Fruit fly (Drosophila melanogaster) whole organism, wandering third instar larva: ENCODE measurements around the gene HisCl1.
A peak's percentile ranks its signal among the peaks of the same experiment; 100 is the strongest.

Experiments used
- CG32264 ChIP-seq: fragments of 200-800 bp; sonication (Bioruptor generic); optimal IDR thresholded peaks from 2 replicates; lab custom pipeline; 2016; ENCODE audit warnings: missing biosample characterization, missing genetic modification characterization
- CG9705 ChIP-seq: fragments of 200-800 bp; sonication (Bioruptor generic); optimal IDR thresholded peaks from 2 replicates; lab custom pipeline; 2018; ENCODE audit warnings: missing biosample characterization, mild to moderate bottlenecking, missing genetic modification characterization
- CrebA ChIP-seq: fragments of 200-800 bp; sonication (Bioruptor generic); optimal IDR thresholded peaks from 2 replicates; lab custom pipeline; 2016; ENCODE audit warnings: missing biosample characterization, mild to moderate bottlenecking, missing genetic modification characterization, borderline replicate concordance
- Dif ChIP-seq: fragments of 200-275, 200-300 bp; sonication (Bioruptor generic); optimal IDR thresholded peaks from 2 replicates; lab custom pipeline; 2018; ENCODE audit warnings: missing biosample characterization, missing genetic modification characterization; ENCODE audit not compliant: partially characterized antibody
- GATAd ChIP-seq: sonication (Bioruptor generic); optimal IDR thresholded peaks from 2 replicates; lab custom pipeline; 2016; ENCODE audit warnings: missing biosample characterization, missing genetic modification characterization
- HLH106 ChIP-seq: fragments of 200-800 bp; optimal IDR thresholded peaks from 3 replicates; lab custom pipeline; 2019; ENCODE audit warnings: missing biosample characterization, mild to moderate bottlenecking, missing genetic modification characterization, moderate library complexity
- Hnf4 ChIP-seq: fragments of 200-800 bp; sonication (Bioruptor generic); optimal IDR thresholded peaks from 2 replicates; lab custom pipeline; 2016; ENCODE audit warnings: missing biosample characterization, mild to moderate bottlenecking, missing genetic modification characterization
- Hr78 ChIP-seq: fragments of >200 bp; optimal IDR thresholded peaks from 2 replicates; lab custom pipeline; 2017; ENCODE audit warnings: missing biosample characterization, missing genetic modification characterization
- Hr83 ChIP-seq: fragments of 200-300 bp; sonication (Bioruptor generic); optimal IDR thresholded peaks from 2 replicates; lab custom pipeline; 2016; ENCODE audit warnings: missing biosample characterization, mild to moderate bottlenecking, missing genetic modification characterization, moderate library complexity; ENCODE audit not compliant: poor library complexity, severe bottlenecking
- Jra ChIP-seq: sonication (Bioruptor generic); optimal IDR thresholded peaks from 2 replicates; lab custom pipeline; 2016; ENCODE audit warnings: missing biosample characterization, missing genetic modification characterization
- Myc ChIP-seq: fragments of >200 bp; optimal IDR thresholded peaks from 2 replicates; lab custom pipeline; 2017
- OdsH ChIP-seq: fragments of 200-800 bp; sonication (Bioruptor generic); optimal IDR thresholded peaks from 2 replicates; lab custom pipeline; 2016; ENCODE audit warnings: missing biosample characterization, mild to moderate bottlenecking, missing genetic modification characterization
- Rel ChIP-seq, 2 experiments: fragments of 200-800 bp; sonication (Bioruptor generic) in 1 of 2; optimal IDR thresholded peaks; 2 replicates in 1 of 2; 3 replicates in 1 of 2; lab custom pipeline; 2016 to 2019; ENCODE audit warnings: mild to moderate bottlenecking in 2 of 2, missing biosample characterization in 2 of 2, missing genetic modification characterization in 2 of 2, moderate library complexity in 1 of 2
- Sp1 ChIP-seq: fragments of 200-800 bp; sonication (Bioruptor generic); optimal IDR thresholded peaks from 3 replicates; lab custom pipeline; 2019; ENCODE audit warnings: missing biosample characterization, mild to moderate bottlenecking, missing genetic modification characterization, moderate library complexity
- Vsx2 ChIP-seq: fragments of 200-300, 225-300 bp; sonication (Bioruptor generic); optimal IDR thresholded peaks from 2 replicates; lab custom pipeline; 2018; ENCODE audit warnings: missing biosample characterization, missing genetic modification characterization; ENCODE audit not compliant: partially characterized antibody
- br ChIP-seq: fragments of 200-800 bp; sonication (Bioruptor generic); optimal IDR thresholded peaks from 2 replicates; lab custom pipeline; 2016; ENCODE audit warnings: missing biosample characterization, missing genetic modification characterization
- brk ChIP-seq: fragments of 200-800 bp; sonication (Bioruptor generic); optimal IDR thresholded peaks from 2 replicates; lab custom pipeline; 2016; ENCODE audit warnings: missing biosample characterization, mild to moderate bottlenecking, missing genetic modification characterization
- dl ChIP-seq, 2 experiments: fragments of 175-275, 200-275 bp in 1 of 2; fragments of 200-275 bp in 1 of 2; sonication (Bioruptor generic); optimal IDR thresholded peaks; lab custom pipeline; 2018; ENCODE audit warnings: mild to moderate bottlenecking in 2 of 2, missing biosample characterization in 2 of 2, missing genetic modification characterization in 2 of 2, moderate library complexity in 2 of 2; ENCODE audit not compliant: partially characterized antibody in 2 of 2, insufficient read depth in 1 of 2
- dmrt93B ChIP-seq: fragments of 200-800 bp; sonication (Bioruptor generic); optimal IDR thresholded peaks from 2 replicates; lab custom pipeline; 2018; ENCODE audit warnings: missing biosample characterization, mild to moderate bottlenecking, missing genetic modification characterization
- dsf ChIP-seq: sonication (Bioruptor generic); optimal IDR thresholded peaks from 2 replicates; lab custom pipeline; 2016; ENCODE audit warnings: missing biosample characterization, missing genetic modification characterization, borderline replicate concordance
- foxo ChIP-seq, 2 experiments: fragments of 200-800 bp; sonication (Bioruptor generic); optimal IDR thresholded peaks; 2 replicates in 1 of 2; 3 replicates in 1 of 2; lab custom pipeline; 2016 to 2017; ENCODE audit warnings: missing biosample characterization in 2 of 2, missing genetic modification characterization in 2 of 2
- fru ChIP-seq: fragments of 200-800 bp; sonication (Bioruptor generic); optimal IDR thresholded peaks from 3 replicates; lab custom pipeline; 2016; ENCODE audit warnings: missing biosample characterization, mild to moderate bottlenecking, missing genetic modification characterization
- h ChIP-seq: fragments of 200-800 bp; sonication (Bioruptor generic); optimal IDR thresholded peaks from 3 replicates; lab custom pipeline; 2016; ENCODE audit warnings: missing biosample characterization, mild to moderate bottlenecking, missing genetic modification characterization
- jim ChIP-seq: fragments of 175-275, 200-325 bp; sonication (Bioruptor generic); optimal IDR thresholded peaks from 2 replicates; lab custom pipeline; 2016; ENCODE audit warnings: missing biosample characterization, mild to moderate bottlenecking, missing genetic modification characterization
- lola ChIP-seq: fragments of >200 bp; optimal IDR thresholded peaks from 2 replicates; lab custom pipeline; 2017; ENCODE audit warnings: missing biosample characterization, missing genetic modification characterization
- psq ChIP-seq: fragments of 200-800 bp; sonication (Bioruptor generic); optimal IDR thresholded peaks from 3 replicates; lab custom pipeline; 2017; ENCODE audit warnings: missing biosample characterization, mild to moderate bottlenecking, missing genetic modification characterization, moderate library complexity
- rgr ChIP-seq: fragments of 200-800 bp; sonication (Bioruptor generic); optimal IDR thresholded peaks from 3 replicates; lab custom pipeline; 2016; ENCODE audit warnings: missing biosample characterization, mild to moderate bottlenecking, missing genetic modification characterization
- sage ChIP-seq: fragments of 200-800 bp; sonication (Bioruptor generic); optimal IDR thresholded peaks from 2 replicates; lab custom pipeline; 2016; ENCODE audit warnings: missing biosample characterization, mild to moderate bottlenecking, missing genetic modification characterization
- sv ChIP-seq: fragments of 200-800 bp; sonication (Bioruptor generic); optimal IDR thresholded peaks from 3 replicates; lab custom pipeline; 2016; ENCODE audit warnings: missing biosample characterization, missing genetic modification characterization
- tai ChIP-seq: sonication (Bioruptor generic); optimal IDR thresholded peaks from 2 replicates; lab custom pipeline; 2016; ENCODE audit warnings: missing biosample characterization, missing genetic modification characterization
- woc ChIP-seq: sonication (Bioruptor generic); optimal IDR thresholded peaks from 2 replicates; lab custom pipeline; 2016; ENCODE audit warnings: missing biosample characterization, mild to moderate bottlenecking, missing genetic modification characterization

The HisCl1 gene

DNA sequence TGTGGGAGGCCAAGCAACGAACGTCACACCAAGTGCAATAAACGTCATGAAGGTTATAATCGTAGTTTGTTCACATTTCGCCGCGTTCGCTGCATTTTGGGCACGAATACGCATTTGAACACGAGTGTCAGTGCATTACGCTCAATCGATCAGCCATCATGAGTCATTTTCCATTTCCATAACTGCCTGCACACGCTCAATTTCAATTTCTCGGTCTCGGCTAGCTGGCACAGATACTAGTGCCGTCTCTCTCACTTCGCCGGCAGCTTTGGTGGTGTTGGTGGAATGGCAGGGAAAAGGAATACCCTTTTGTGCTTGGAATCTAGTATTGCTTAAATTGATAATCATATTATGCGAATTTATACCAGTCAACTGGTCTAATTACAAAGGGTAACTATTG lies 25.3 kb upstream of the HisCl1 start:
- TF ChIP-seq rgr (GFP tag; lab: Kevin White, UChicago) (peak; percentile 85), Rel (GFP tag; optimal IDR thresholded peaks at IDR 0.05; lab: Kevin White, UChicago) (no peak), Rel (tag; optimal IDR thresholded peaks at IDR 0.05; lab: Kevin White, UChicago) (peak; percentile 36), Sp1 (GFP tag; lab: Kevin White, UChicago) (no peak)

DNA sequence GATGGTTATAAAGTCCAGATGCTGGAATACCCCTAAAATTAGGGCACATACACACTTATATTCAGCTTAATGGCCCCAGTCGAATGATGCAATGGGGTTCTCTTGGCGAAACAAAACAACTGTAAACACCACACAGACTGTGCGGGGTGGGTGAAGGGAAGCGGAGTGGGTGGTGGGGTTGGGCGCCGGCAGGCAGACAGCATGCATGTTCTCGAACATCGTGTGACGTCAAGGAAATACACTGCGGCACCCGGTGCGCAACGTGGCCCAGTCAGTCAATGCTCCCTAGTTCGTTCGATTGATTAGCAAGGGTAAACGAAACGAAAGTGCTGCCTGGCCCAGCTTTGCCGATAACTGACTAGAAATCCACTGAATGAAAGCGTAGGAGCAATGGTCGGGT lies 24.5 kb upstream of the HisCl1 start:
- no peak for TF ChIP-seq Rel (GFP tag; optimal IDR thresholded peaks at IDR 0.05; lab: Kevin White, UChicago)
- TF ChIP-seq Rel (tag; optimal IDR thresholded peaks at IDR 0.05; lab: Kevin White, UChicago): peak; percentile 29
- TF ChIP-seq dmrt93B (GFP tag; lab: Kevin White, UChicago): no peak

dm6 chr3R:11763494-11764278 lies 23.3 kb upstream of the HisCl1 start:
- TF ChIP-seq Dif (GFP tag; lab: Kevin White, UChicago) (no peak), psq (GFP tag; lab: Kevin White, UChicago) (peak; percentile 26), Rel (GFP tag; optimal IDR thresholded peaks at IDR 0.05; lab: Kevin White, UChicago) (no peak), Rel (tag; optimal IDR thresholded peaks at IDR 0.05; lab: Kevin White, UChicago) (peak; percentile 55)

DNA sequence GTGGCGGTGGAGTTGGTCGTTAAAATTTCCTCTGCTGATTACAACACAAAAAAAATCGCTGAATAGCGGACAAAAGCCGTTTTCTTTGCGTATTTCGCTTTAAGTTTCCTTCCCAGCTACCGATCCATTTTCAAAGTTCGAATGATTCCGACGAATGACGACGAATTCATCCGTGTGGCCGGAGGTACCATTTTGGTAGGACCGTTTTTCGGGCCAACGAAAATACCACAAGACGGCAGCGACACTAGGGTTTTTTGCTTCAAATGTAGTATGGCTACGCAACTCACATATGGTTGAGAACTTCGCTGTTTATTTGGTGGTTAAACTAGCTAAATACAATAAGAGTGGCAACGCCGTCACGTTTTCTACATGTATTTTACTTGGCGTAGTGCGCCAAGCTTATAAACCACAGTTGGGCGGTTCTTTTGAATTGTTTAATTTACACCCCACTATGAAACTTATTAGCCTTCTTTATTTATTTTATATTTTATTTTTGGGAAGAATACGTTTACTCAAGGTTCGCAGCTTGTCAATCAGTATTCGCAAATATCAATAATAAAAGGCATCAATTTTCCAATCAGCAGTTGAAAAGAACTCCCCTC lies 22.6 kb upstream of the HisCl1 start, which contains the start of gene Lk6:
Lk6 (minus strand) TSS at position 179 of the 602 bp plus-strand sequence.
- TF ChIP-seq GATAd (no peak), OdsH (GFP tag; lab: Kevin White, UChicago) (peak; percentile 40), sv (GFP tag; lab: Kevin White, UChicago) (no peak), sage (peak; percentile 69), Sp1 (GFP tag; lab: Kevin White, UChicago) (peak; percentile 84), CG9705 (GFP tag; lab: Kevin White, UChicago) (peak; percentile 48), HLH106 (peak; percentile 45), Hr83 (GFP tag; lab: Kevin White, UChicago) (peak; percentile 53), Hr78 (GFP tag; lab: Kevin White, UChicago) (no peak), Myc (lab: Kevin White, UChicago) (peak; percentile 14), brk (GFP tag; lab: Kevin White, UChicago) (peak; percentile 70), Rel (GFP tag; optimal IDR thresholded peaks at IDR 0.05; lab: Kevin White, UChicago) (no peak), Rel (tag; optimal IDR thresholded peaks at IDR 0.05; lab: Kevin White, UChicago) (peak; percentile 65), foxo (GFP tag; optimal IDR thresholded peaks at IDR 0.05; lab: Kevin White, UChicago) (peak in 1 of 2 experiments; percentile 52), lola (GFP tag; lab: Kevin White, UChicago) (no peak), jim (GFP tag; lab: Kevin White, UChicago) (peak; percentile 38), dmrt93B (GFP tag; lab: Kevin White, UChicago) (peak; percentile 23), CrebA (no peak), dsf (GFP tag; lab: Kevin White, UChicago) (no peak), CG32264 (GFP tag; lab: Kevin White, UChicago) (no peak), br (GFP tag; lab: Kevin White, UChicago) (peak; percentile 58), dl (GFP tag; optimal IDR thresholded peaks at IDR 0.05; lab: Kevin White, UChicago; ENCODE audit: insufficient read depth in 1 of 2, partially characterized antibody in 2 of 2) (no peak), psq (GFP tag; lab: Kevin White, UChicago) (peak; percentile 13), Dif (GFP tag; lab: Kevin White, UChicago) (peak; percentile 72), fru (peak; percentile 57), rgr (GFP tag; lab: Kevin White, UChicago) (peak; percentile 50), Jra (GFP tag; lab: Kevin White, UChicago) (peak; percentile 46), h (GFP tag; lab: Kevin White, UChicago) (peak; percentile 58)

DNA sequence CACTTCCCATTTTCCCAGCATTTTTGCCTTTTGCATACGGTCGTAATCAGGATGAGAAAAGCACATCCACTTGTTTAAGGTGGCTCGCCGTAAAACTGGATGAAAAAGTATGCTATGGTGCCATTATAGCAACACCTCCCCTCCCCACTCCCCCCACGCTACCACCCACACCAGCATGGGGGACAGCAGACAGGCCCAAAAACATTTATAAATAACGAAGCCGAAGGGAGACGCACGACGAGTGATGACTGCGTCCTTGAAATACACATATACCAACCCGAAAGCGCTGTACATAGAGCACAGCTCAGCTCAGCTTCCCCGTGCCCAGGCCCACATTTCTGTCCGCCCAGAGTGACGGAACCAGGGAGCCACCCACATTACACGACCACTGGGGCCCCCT lies 16.2 kb upstream of the HisCl1 start:
- TF ChIP-seq Jra (GFP tag; lab: Kevin White, UChicago): no peak
- no peak for TF ChIP-seq foxo (GFP tag; optimal IDR thresholded peaks at IDR 0.05; lab: Kevin White, UChicago)
- TF ChIP-seq sage: no peak
- no peak for TF ChIP-seq brk (GFP tag; lab: Kevin White, UChicago)
- TF ChIP-seq jim (GFP tag; lab: Kevin White, UChicago): no peak
- no peak for TF ChIP-seq Myc (lab: Kevin White, UChicago)
- TF ChIP-seq woc (GFP tag; lab: Kevin White, UChicago): no peak
- no peak for TF ChIP-seq Hnf4
- no peak for TF ChIP-seq dsf (GFP tag; lab: Kevin White, UChicago)
- TF ChIP-seq Rel (GFP tag; optimal IDR thresholded peaks at IDR 0.05; lab: Kevin White, UChicago): no peak
- TF ChIP-seq Rel (tag; optimal IDR thresholded peaks at IDR 0.05; lab: Kevin White, UChicago): no peak
- TF ChIP-seq Hr78 (GFP tag; lab: Kevin White, UChicago): no peak
- no peak for TF ChIP-seq tai (GFP tag; lab: Kevin White, UChicago)
- no peak for TF ChIP-seq Vsx2 (GFP tag; lab: Kevin White, UChicago)
